Fruit fly (Drosophila melanogaster) whole organism, embryonic: ENCODE data around the gene wam.

Source experiments
- Abd-B ChIP-seq: fragments of 200-800 bp; sonication (Bioruptor generic); optimal IDR thresholded peaks from 2 replicates; lab custom pipeline; 2018; ENCODE audit warnings: missing biosample characterization, mild to moderate bottlenecking, missing genetic modification characterization, moderate library complexity
- CG12104 ChIP-seq: fragments of 200-800 bp; sonication (Bioruptor generic); optimal IDR thresholded peaks from 3 replicates; lab custom pipeline; 2016; ENCODE audit warnings: missing biosample characterization, missing genetic modification characterization
- CG1529 ChIP-seq: fragments of 200-800 bp; sonication (Bioruptor generic); optimal IDR thresholded peaks from 3 replicates; lab custom pipeline; 2018; ENCODE audit warnings: missing biosample characterization, missing genetic modification characterization
- CG15479 ChIP-seq: fragments of 200-800 bp; sonication (Bioruptor generic); optimal IDR thresholded peaks from 3 replicates; lab custom pipeline; 2019; ENCODE audit warnings: missing biosample characterization, mild to moderate bottlenecking, missing genetic modification characterization, moderate library complexity
- CG16813 ChIP-seq: fragments of 200-800 bp; sonication (Bioruptor generic); IDR thresholded peaks from 3 replicates; pipeline ENCODE4 v1.3.6; 2022; ENCODE audit warnings: missing biosample characterization, missing genetic modification characterization; ENCODE audit not compliant: partially characterized antibody
- CG17802 ChIP-seq: fragments of 200-800 bp; sonication (Bioruptor generic); optimal IDR thresholded peaks from 2 replicates; lab custom pipeline; 2018; ENCODE audit warnings: missing biosample characterization, mild to moderate bottlenecking, missing genetic modification characterization, moderate library complexity
- CG17912 ChIP-seq: fragments of 200-800 bp; sonication (Bioruptor generic); optimal IDR thresholded peaks from 2 replicates; lab custom pipeline; 2018; ENCODE audit warnings: missing biosample characterization, mild to moderate bottlenecking, missing genetic modification characterization
- CG2712 ChIP-seq: fragments of 200-800 bp; optimal IDR thresholded peaks from 3 replicates; lab custom pipeline; 2019; ENCODE audit warnings: missing biosample characterization, mild to moderate bottlenecking, missing genetic modification characterization, moderate library complexity
- CG31365 ChIP-seq: fragments of 200-800 bp; sonication (Bioruptor generic); optimal IDR thresholded peaks from 2 replicates; lab custom pipeline; 2018; ENCODE audit warnings: missing biosample characterization, mild to moderate bottlenecking, missing genetic modification characterization
- CG5953 ChIP-seq: fragments of 200-800 bp; sonication (Bioruptor generic); IDR thresholded peaks from 2 replicates; pipeline ENCODE4 v1.3.6; 2022; ENCODE audit warnings: missing biosample characterization, missing genetic modification characterization
- CG8765 ChIP-seq: fragments of 200-800 bp; sonication (Bioruptor generic); IDR thresholded peaks from 2 replicates; pipeline ENCODE4 v1.3.6; 2022; ENCODE audit warnings: missing biosample characterization, missing genetic modification characterization
- CG8924 ChIP-seq: fragments of 200-800 bp; optimal IDR thresholded peaks from 3 replicates; lab custom pipeline; 2019; ENCODE audit warnings: missing biosample characterization, mild to moderate bottlenecking, missing genetic modification characterization, moderate library complexity
- CG9437 ChIP-seq: fragments of 200-800 bp; sonication (Bioruptor generic); optimal IDR thresholded peaks from 2 replicates; lab custom pipeline; 2018; ENCODE audit warnings: missing biosample characterization, mild to moderate bottlenecking, missing genetic modification characterization
- CTCF ChIP-seq: fragments of 200-800 bp; sonication (Bioruptor generic); optimal IDR thresholded peaks from 2 replicates; lab custom pipeline; 2017; ENCODE audit warnings: missing biosample characterization, mild to moderate bottlenecking, missing genetic modification characterization, moderate library complexity
- Deaf1 ChIP-seq: fragments of 200-800 bp; optimal IDR thresholded peaks from 3 replicates; lab custom pipeline; 2019; ENCODE audit warnings: missing biosample characterization, mild to moderate bottlenecking, missing genetic modification characterization, moderate library complexity
- Dp ChIP-seq: fragments of 200-800 bp; sonication (Bioruptor generic); optimal IDR thresholded peaks from 2 replicates; lab custom pipeline; 2018; ENCODE audit warnings: missing biosample characterization, mild to moderate bottlenecking, missing genetic modification characterization, moderate library complexity
- Eip74EF ChIP-seq, 2 experiments: fragments of 200-800 bp in 1 of 2; fragments of >200 bp in 1 of 2; sonication (Bioruptor generic) in 1 of 2; optimal IDR thresholded peaks; 2 replicates each; lab custom pipeline; 2017 to 2019; ENCODE audit warnings: missing biosample characterization in 2 of 2, missing genetic modification characterization in 2 of 2, mild to moderate bottlenecking in 1 of 2, moderate library complexity in 1 of 2
- Elba2 ChIP-seq: fragments of 200-800 bp; sonication (Bioruptor generic); optimal IDR thresholded peaks from 3 replicates; lab custom pipeline; 2016; ENCODE audit warnings: missing biosample characterization, missing genetic modification characterization
- H2.0 ChIP-seq: fragments of 200-800 bp; sonication (Bioruptor generic); IDR thresholded peaks from 2 replicates; pipeline ENCODE4 v1.3.6; 2022; ENCODE audit warnings: missing biosample characterization, missing genetic modification characterization
- HLH3B ChIP-seq: fragments of 200-800 bp; sonication (Bioruptor generic); IDR thresholded peaks from 2 replicates; pipeline ENCODE4 v1.3.6; 2022; ENCODE audit warnings: missing biosample characterization, missing genetic modification characterization
- Hand ChIP-seq: fragments of 200-800 bp; sonication (Bioruptor generic); optimal IDR thresholded peaks from 2 replicates; lab custom pipeline; 2017; ENCODE audit warnings: mild to moderate bottlenecking, missing biosample characterization, missing genetic modification reagents, missing genetic modification characterization
- HmgD ChIP-seq: fragments of 200-800 bp; sonication (Bioruptor generic); optimal IDR thresholded peaks from 3 replicates; lab custom pipeline; 2016; ENCODE audit warnings: missing biosample characterization, missing genetic modification characterization
- Hr39 ChIP-seq: fragments of >200 bp; optimal IDR thresholded peaks from 2 replicates; lab custom pipeline; 2017
- Kr ChIP-seq: fragments of 200-800 bp; sonication (Bioruptor generic); optimal IDR thresholded peaks from 2 replicates; lab custom pipeline; 2017; ENCODE audit warnings: missing biosample characterization, mild to moderate bottlenecking, missing genetic modification characterization
- Neu2 ChIP-seq: fragments of 200-800 bp; sonication (Bioruptor generic); optimal IDR thresholded peaks from 3 replicates; lab custom pipeline; 2016; ENCODE audit warnings: missing biosample characterization, missing genetic modification characterization, borderline replicate concordance
- NfI ChIP-seq: fragments of 200-800 bp; sonication (Bioruptor generic); optimal IDR thresholded peaks from 3 replicates; lab custom pipeline; 2018; ENCODE audit warnings: missing biosample characterization, mild to moderate bottlenecking, missing genetic modification characterization, moderate library complexity
- Opbp ChIP-seq: fragments of 200-800 bp; sonication (Bioruptor generic); IDR thresholded peaks from 3 replicates; pipeline ENCODE4 v1.3.6; 2022; ENCODE audit warnings: missing biosample characterization, missing genetic modification characterization; ENCODE audit not compliant: partially characterized antibody
- Scr ChIP-seq: fragments of 200-800 bp; sonication (Bioruptor generic); IDR thresholded peaks from 2 replicates; pipeline ENCODE4 v1.3.6; 2022; ENCODE audit warnings: missing biosample characterization, missing genetic modification characterization; ENCODE audit not compliant: partially characterized antibody
- Sry-β ChIP-seq: fragments of 200-800 bp; sonication (Bioruptor generic); optimal IDR thresholded peaks from 2 replicates; lab custom pipeline; 2018; ENCODE audit warnings: missing biosample characterization, mild to moderate bottlenecking, missing genetic modification characterization, moderate library complexity
- Ssrp ChIP-seq: fragments of 200-800 bp; sonication (Bioruptor generic); optimal IDR thresholded peaks from 2 replicates; lab custom pipeline; 2018; ENCODE audit warnings: missing biosample characterization, mild to moderate bottlenecking, missing genetic modification characterization, moderate library complexity
- ac ChIP-seq: fragments of 200-800 bp; sonication (Bioruptor generic); optimal IDR thresholded peaks from 3 replicates; lab custom pipeline; 2017; ENCODE audit warnings: missing biosample characterization, mild to moderate bottlenecking, missing genetic modification characterization
- ara ChIP-seq: fragments of 200-800 bp; sonication (Bioruptor generic); IDR thresholded peaks from 2 replicates; pipeline ENCODE4 v1.3.6; 2022; ENCODE audit warnings: missing biosample characterization, missing genetic modification characterization
- ash1 ChIP-seq: fragments of 200-800 bp; sonication (Bioruptor generic); optimal IDR thresholded peaks from 2 replicates; lab custom pipeline; 2018; ENCODE audit warnings: missing biosample characterization, mild to moderate bottlenecking, missing genetic modification characterization
- br ChIP-seq: fragments of >200 bp; optimal IDR thresholded peaks from 2 replicates; lab custom pipeline; 2017
- corto ChIP-seq: fragments of 200-800 bp; sonication (Bioruptor generic); optimal IDR thresholded peaks from 2 replicates; lab custom pipeline; 2016; ENCODE audit warnings: missing biosample characterization, mild to moderate bottlenecking, missing genetic modification characterization, moderate library complexity
- croc ChIP-seq: fragments of 200-800 bp; sonication (Bioruptor generic); conservative IDR thresholded peaks from 3 replicates; pipeline ENCODE4 v1.3.6; 2022; ENCODE audit warnings: missing biosample characterization, missing genetic modification characterization
- da ChIP-seq: fragments of 200-800 bp; sonication (Bioruptor generic); optimal IDR thresholded peaks from 2 replicates; lab custom pipeline; 2016; ENCODE audit warnings: missing biosample characterization, missing genetic modification characterization
- lov ChIP-seq, 2 experiments: fragments of 200-800 bp in 1 of 2; fragments of >200 bp in 1 of 2; sonication (Bioruptor generic) in 1 of 2; IDR thresholded peaks in 1 of 2; optimal IDR thresholded peaks in 1 of 2; 2 replicates in 1 of 2; 3 replicates in 1 of 2; pipeline versions ENCODE4 v1.3.6 to Lab custom; 2017 to 2022; ENCODE audit warnings: missing biosample characterization in 1 of 2, missing genetic modification characterization in 1 of 2
- maf-S ChIP-seq: fragments of 200-800 bp; sonication (Bioruptor generic); optimal IDR thresholded peaks from 2 replicates; lab custom pipeline; 2016; ENCODE audit warnings: missing biosample characterization, missing genetic modification characterization
- mirr ChIP-seq: fragments of 200-800 bp; sonication (Bioruptor generic); optimal IDR thresholded peaks from 3 replicates; lab custom pipeline; 2018; ENCODE audit warnings: missing biosample characterization, mild to moderate bottlenecking, missing genetic modification characterization
- onecut ChIP-seq: fragments of 200-800 bp; sonication (Bioruptor generic); IDR thresholded peaks from 2 replicates; pipeline ENCODE4 v1.3.6; 2022; ENCODE audit warnings: missing biosample characterization, missing genetic modification characterization
- prd ChIP-seq, 3 experiments: fragments of >200 bp in 2 of 3; fragments of 200-800 bp in 1 of 3; sonication (Bioruptor generic) in 1 of 3; optimal IDR thresholded peaks in 2 of 3; IDR thresholded peaks in 1 of 3; 2 replicates in 2 of 3; 3 replicates in 1 of 3; pipeline versions ENCODE4 v1.3.6 to Lab custom; 2017 to 2022; ENCODE audit warnings: missing biosample characterization in 1 of 3, missing genetic modification characterization in 1 of 3
- psq ChIP-seq: fragments of 200-800 bp; sonication (Bioruptor generic); optimal IDR thresholded peaks from 2 replicates; lab custom pipeline; 2017; ENCODE audit warnings: missing biosample characterization, missing genetic modification characterization
- repo ChIP-seq: fragments of 200-800 bp; sonication (Bioruptor generic); optimal IDR thresholded peaks from 2 replicates; lab custom pipeline; 2016; ENCODE audit warnings: missing biosample characterization, missing genetic modification characterization
- scrt ChIP-seq: fragments of 200-800 bp; sonication (Bioruptor generic); optimal IDR thresholded peaks from 2 replicates; lab custom pipeline; 2018; ENCODE audit warnings: missing biosample characterization, mild to moderate bottlenecking, missing genetic modification characterization, moderate library complexity
- stc ChIP-seq: fragments of 200-800 bp; sonication (Bioruptor generic); IDR thresholded peaks from 2 replicates; pipeline ENCODE4 v1.3.6; 2022; ENCODE audit warnings: missing biosample characterization, missing genetic modification characterization
- trh ChIP-seq: fragments of 200-800 bp; sonication (Bioruptor generic); optimal IDR thresholded peaks from 2 replicates; lab custom pipeline; 2016; ENCODE audit warnings: missing biosample characterization, missing genetic modification characterization
- vfl ChIP-seq: fragments of 200-800 bp; sonication (Bioruptor generic); optimal IDR thresholded peaks from 2 replicates; lab custom pipeline; 2016; ENCODE audit warnings: missing biosample characterization, missing genetic modification characterization
- wek ChIP-seq: fragments of 200-800 bp; sonication (Bioruptor generic); optimal IDR thresholded peaks from 3 replicates; lab custom pipeline; 2018; ENCODE audit warnings: missing biosample characterization, mild to moderate bottlenecking, missing genetic modification characterization, moderate library complexity
- zen2 ChIP-seq: fragments of 200-800 bp; sonication (Bioruptor generic); IDR thresholded peaks from 3 replicates; pipeline ENCODE4 v1.3.6; 2022; ENCODE audit warnings: missing biosample characterization, missing genetic modification characterization; ENCODE audit not compliant: partially characterized antibody

The wam gene

DNA sequence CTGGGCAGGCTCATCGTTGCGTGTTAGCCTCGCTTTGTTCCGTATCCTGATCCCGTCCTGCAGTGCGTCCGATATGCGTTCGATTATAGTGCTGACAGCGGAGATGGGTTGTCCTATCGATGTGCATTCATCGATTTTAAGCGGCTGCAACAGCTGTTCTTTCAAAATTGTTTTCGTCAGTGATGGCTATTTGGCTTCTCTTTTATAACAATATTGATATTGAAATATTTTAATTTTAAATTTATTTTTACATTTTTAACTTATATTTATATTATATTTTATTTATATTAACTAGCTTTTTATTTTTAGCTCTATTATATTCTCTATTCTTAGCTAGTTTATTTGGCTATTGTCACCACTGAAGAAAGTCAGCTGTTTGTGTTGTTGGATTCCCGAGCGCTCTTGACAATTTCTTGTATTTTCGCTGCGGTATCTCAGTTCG lies 29.8 kb downstream of the wam start, which contains the start of the genes wda and Pex11c (continued):
- TF ChIP-seq CTCF (GFP tag; lab: Kevin White, UChicago) (no peak), Sry-β (GFP tag; lab: Kevin White, UChicago) (peak; percentile 98), Deaf1 (tag; lab: Kevin White, UChicago) (peak; percentile 68), Dp (peak; percentile 34), CG5953 (GFP tag; lab: Robert Waterston, UW) (peak; percentile 68), CG8765 (GFP tag; lab: Robert Waterston, UW) (peak; percentile 65), NfI (GFP tag; lab: Kevin White, UChicago) (peak; percentile 83), trh (GFP tag; lab: Kevin White, UChicago) (no peak), scrt (GFP tag; lab: Kevin White, UChicago) (peak; percentile 61), Ssrp (tag; lab: Kevin White, UChicago) (peak; percentile 92), Opbp (peak; percentile 77; the same call in 2 of the 3 replicates), Eip74EF (GFP tag; optimal IDR thresholded peaks at IDR 0.05; lab: Kevin White, UChicago) (peak in 1 of 2 experiments; percentile 38), CG12104 (GFP tag; lab: Kevin White, UChicago) (peak; percentile 70), br (lab: Kevin White, UChicago) (no peak), CG9437 (GFP tag; lab: Kevin White, UChicago) (peak; percentile 79), mirr (no peak), ara (GFP tag; lab: Robert Waterston, UW) (peak; percentile 68), Kr (no peak), CG31365 (tag; lab: Kevin White, UChicago) (no peak), stc (GFP tag; lab: Robert Waterston, UW) (peak; percentile 83), vfl (GFP tag; lab: Kevin White, UChicago) (no peak), CG8924 (tag; lab: Kevin White, UChicago) (peak; percentile 91), onecut (peak; percentile 54; the same call in 1 of the 2 replicates), croc (GFP tag; lab: Robert Waterston, UW) (peak; percentile 88), CG17912 (GFP tag; lab: Kevin White, UChicago) (no peak), Hand (GFP tag; lab: Kevin White, UChicago) (peak; percentile 68), corto (GFP tag; lab: Kevin White, UChicago) (peak; percentile 18), CG2712 (tag; lab: Kevin White, UChicago) (peak; percentile 97), CG16813 (peak; percentile 69), CG1529 (GFP tag; lab: Kevin White, UChicago) (peak; percentile 72), CG17802 (tag; lab: Kevin White, UChicago) (no peak), Hr39 (lab: Kevin White, UChicago) (no peak), Abd-B (GFP tag; lab: Kevin White, UChicago) (no peak), Elba2 (GFP tag; lab: Kevin White, UChicago) (peak; percentile 16), lov (optimal IDR thresholded peaks at IDR 0.05; lab: Kevin White, UChicago) (no peak), lov (GFP tag; IDR thresholded peaks at IDR 0.05; lab: Robert Waterston, UW) (no peak), HLH3B (peak; percentile 91), H2.0 (peak; percentile 79), Neu2 (no peak), maf-S (no peak), ash1 (GFP tag; lab: Kevin White, UChicago) (no peak), CG15479 (GFP tag; lab: Kevin White, UChicago) (no peak), da (no peak), Scr (GFP tag; lab: Robert Waterston, UW) (peak; percentile 74), ac (GFP tag; lab: Kevin White, UChicago) (peak; percentile 39), wek (GFP tag; lab: Kevin White, UChicago) (no peak), prd (optimal IDR thresholded peaks at IDR 0.05; lab: Kevin White, UChicago) (no peak), prd (GFP tag; IDR thresholded peaks at IDR 0.05; lab: Robert Waterston, UW) (no peak; the same call in 1 of the 3 replicates), psq (GFP tag; lab: Kevin White, UChicago) (peak; percentile 61), zen2 (GFP tag; lab: Robert Waterston, UW) (peak; percentile 19; the same call in 1 of the 3 replicates), repo (GFP tag; lab: Kevin White, UChicago) (no peak), HmgD (GFP tag; lab: Kevin White, UChicago) (no peak)
